Worm (Caenorhabditis elegans): Measurements from ENCODE around the gene K09E9.4.
A peak's percentile ranks its signal among the peaks of the same experiment; 100 is the strongest.

K09E9.4 gene

DNA sequence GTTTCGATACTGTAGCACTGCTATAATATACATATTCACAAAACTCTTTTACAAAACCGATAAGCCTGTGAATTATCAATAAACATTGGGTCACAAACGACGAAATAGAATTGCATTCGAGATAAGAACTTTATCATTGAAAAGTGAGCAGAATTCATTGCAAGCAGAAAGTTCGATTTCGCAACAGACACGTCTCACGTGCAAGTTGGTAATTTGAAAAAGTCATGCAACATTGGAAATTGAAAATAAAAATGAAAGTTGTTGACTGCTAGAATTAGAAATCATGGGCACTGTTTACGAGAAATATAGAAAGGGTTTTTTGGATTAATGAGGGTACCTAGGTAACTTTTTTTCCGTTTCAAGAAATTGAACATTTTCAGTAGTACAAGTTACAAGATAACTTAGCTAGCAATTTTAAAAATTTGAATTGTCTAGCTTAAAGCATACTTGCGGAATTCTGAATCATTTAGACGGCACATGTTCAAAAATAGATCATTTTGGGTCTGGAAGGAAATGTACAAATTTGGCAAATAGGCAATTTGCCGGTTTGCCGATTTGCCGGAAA is 19.6 kb downstream of the K09E9.4 start (continued):
- TF ChIP-seq tlp-1 (tag; optimal IDR thresholded peaks at IDR 0.05), result no peak
- no peak for TF ChIP-seq ceh-82 (tag; optimal IDR thresholded peaks at IDR 0.05)
- TF ChIP-seq skn-1 (tag; optimal IDR thresholded peaks at IDR 0.05), result peak; percentile 63
- peak; percentile 98 for TF ChIP-seq aly-2 (tag; optimal IDR thresholded peaks at IDR 0.05)
- TF ChIP-seq lin-35 (GFP tag; optimal IDR thresholded peaks at IDR 0.05), result peak in 1 of 2 experiments; percentile 79
- peak in 1 of 3 experiments; percentile 7 for TF ChIP-seq dpl-1 (GFP tag; optimal IDR thresholded peaks at IDR 0.05)
- no peak for TF ChIP-seq egl-27 (tag; optimal IDR thresholded peaks at IDR 0.05)
- no peak for TF ChIP-seq F16B12.6 (tag; optimal IDR thresholded peaks at IDR 0.05)
- no peak for TF ChIP-seq alr-1 (tag; optimal IDR thresholded peaks at IDR 0.05; ENCODE audit: borderline replicate concordance)
- TF ChIP-seq ama-1 (optimal IDR thresholded peaks at IDR 0.05), result peak; percentile 42
- 0 out of 2 replicates have a peak, but pooled peaks have one; percentile 18 for TF ChIP-seq nhr-19 (GFP tag; conservative IDR thresholded peaks at IDR 0.05)
- TF ChIP-seq mab-9 (GFP tag; IDR thresholded peaks at IDR 0.05), result peak; percentile 35; the same call in 1 of the 2 replicates
- TF ChIP-seq vab-15 (tag; optimal IDR thresholded peaks at IDR 0.05), result no peak
- no peak for TF ChIP-seq lin-13 (GFP tag; optimal IDR thresholded peaks at IDR 0.05)
- no peak for TF ChIP-seq isw-1 (GFP tag; IDR thresholded peaks at IDR 0.05)
- peak; percentile 46 for TF ChIP-seq blmp-1 (tag; optimal IDR thresholded peaks at IDR 0.05)
- no peak for TF ChIP-seq fos-1 (tag; optimal IDR thresholded peaks at IDR 0.05)
- no peak for TF ChIP-seq pag-3 (tag; optimal IDR thresholded peaks at IDR 0.05; ENCODE audit: borderline replicate concordance, insufficient read depth)
- peak; percentile 15 for TF ChIP-seq unc-130 (tag; optimal IDR thresholded peaks at IDR 0.05)
- no peak for TF ChIP-seq ceh-90 (tag; optimal IDR thresholded peaks at IDR 0.05)
- no peak for TF ChIP-seq ets-5 (GFP tag; IDR thresholded peaks at IDR 0.05)
- TF ChIP-seq ceh-8 (GFP tag; optimal IDR thresholded peaks at IDR 0.05), result no peak
- peak; percentile 38 to 50 for TF ChIP-seq lsy-2 (tag; optimal IDR thresholded peaks at IDR 0.05)
- TF ChIP-seq efl-1 (optimal IDR thresholded peaks at IDR 0.05), result peak in 1 of 2 experiments; percentile 16
- TF ChIP-seq efl-1 (GFP tag; optimal IDR thresholded peaks at IDR 0.05 in 1 of 2), result peak in 1 of 2 experiments; percentile 67
- peak in 3 of 6 experiments; percentile 17 to 21 (median 18) for TF ChIP-seq elt-3 (tag; optimal IDR thresholded peaks at IDR 0.05)
- peak; percentile 78 for TF ChIP-seq nhr-71 (tag; optimal IDR thresholded peaks at IDR 0.05)
- peak; percentile 31 for TF ChIP-seq C16A3.4 (tag; optimal IDR thresholded peaks at IDR 0.05)
- peak; percentile 66 for TF ChIP-seq jun-1 (tag; optimal IDR thresholded peaks at IDR 0.05)
- no peak for TF ChIP-seq unc-62 (GFP tag; optimal IDR thresholded peaks at IDR 0.05)
- peak; percentile 84 for TF ChIP-seq hpl-2 (GFP tag; optimal IDR thresholded peaks at IDR 0.05)
- no peak for TF ChIP-seq sptf-1 (tag; optimal IDR thresholded peaks at IDR 0.05)
- peak; percentile 60 for TF ChIP-seq lin-14 (GFP tag; optimal IDR thresholded peaks at IDR 0.05)
- TF ChIP-seq fkh-10 (GFP tag; optimal IDR thresholded peaks at IDR 0.05), result no peak
- no peak for TF ChIP-seq xbp-1 (tag; optimal IDR thresholded peaks at IDR 0.05)
- TF ChIP-seq zag-1 (tag; optimal IDR thresholded peaks at IDR 0.05), result no peak
- peak in 1 of 2 experiments; percentile 83 for TF ChIP-seq mdl-1 (tag; optimal IDR thresholded peaks at IDR 0.05)
- no peak for TF ChIP-seq mef-2 (tag; optimal IDR thresholded peaks at IDR 0.05)
- TF ChIP-seq ces-1 (GFP tag; optimal IDR thresholded peaks at IDR 0.05), result no peak
- TF ChIP-seq unc-30 (tag; optimal IDR thresholded peaks at IDR 0.05), result no peak
- TF ChIP-seq nhr-28 (tag; optimal IDR thresholded peaks at IDR 0.05), result no peak
- TF ChIP-seq egl-13 (tag; optimal IDR thresholded peaks at IDR 0.05), result no peak
- no peak for TF ChIP-seq ztf-11 (tag; optimal IDR thresholded peaks at IDR 0.05)
- TF ChIP-seq nhr-11 (tag; optimal IDR thresholded peaks at IDR 0.05), result no peak
- TF ChIP-seq nhr-85 (tag), result peak; percentile 18
- TF ChIP-seq hlh-4 (tag; optimal IDR thresholded peaks at IDR 0.05), result no peak
- peak; percentile 55 for TF ChIP-seq snu-23 (GFP tag; optimal IDR thresholded peaks at IDR 0.05)
- no peak for TF ChIP-seq lin-39 (tag; optimal IDR thresholded peaks at IDR 0.05)
- peak; percentile 44 for TF ChIP-seq ztf-4 (tag; optimal IDR thresholded peaks at IDR 0.05)
- no peak for TF ChIP-seq nhr-76 (tag; optimal IDR thresholded peaks at IDR 0.05)
- TF ChIP-seq efl-3 (GFP tag; optimal IDR thresholded peaks at IDR 0.05), result no peak
- no peak for TF ChIP-seq nhr-237 (tag; optimal IDR thresholded peaks at IDR 0.05)
- peak; percentile 72 for TF ChIP-seq fkh-8 (tag; optimal IDR thresholded peaks at IDR 0.05)
